Fruit fly (Drosophila melanogaster): ENCODE measurements around the gene Lectin-galC1.

Lectin-galC1 gene

dm6 chr2L:19452535-19453317 lies 35.5 kb downstream of the Lectin-galC1 start (continued):
- TF ChIP-seq Dbx (GFP tag; IDR thresholded peaks at IDR 0.05) = peak; percentile 36; the same call in 1 of the 3 replicates
- TF ChIP-seq CHES-1-like (GFP tag; optimal IDR thresholded peaks at IDR 0.05) = peak; percentile 16
- no peak for TF ChIP-seq Hmr (GFP tag; optimal IDR thresholded peaks at IDR 0.05)
- TF ChIP-seq pho (GFP tag; optimal IDR thresholded peaks at IDR 0.05) = no peak
- TF ChIP-seq CG11247 (GFP tag; IDR thresholded peaks at IDR 0.05) = no peak
- TF ChIP-seq psq (GFP tag; optimal IDR thresholded peaks at IDR 0.05) = no peak
- TF ChIP-seq CG1233 (GFP tag; optimal IDR thresholded peaks at IDR 0.05) = no peak
- no peak for TF ChIP-seq tna (GFP tag; IDR thresholded peaks at IDR 0.05; ENCODE audit: partially characterized antibody)
- no peak for TF ChIP-seq CG2875 (GFP tag; optimal IDR thresholded peaks at IDR 0.05)
- no peak for TF ChIP-seq caup (GFP tag; optimal IDR thresholded peaks at IDR 0.05; ENCODE audit: severe bottlenecking)
- TF ChIP-seq CG16813 (GFP tag; IDR thresholded peaks at IDR 0.05; ENCODE audit: partially characterized antibody) = no peak
- peak; percentile 36 for TF ChIP-seq mam (GFP tag; optimal IDR thresholded peaks at IDR 0.05)
- no peak for TF ChIP-seq CG8281 (tag; optimal IDR thresholded peaks at IDR 0.05)
- TF ChIP-seq CG3847 (GFP tag; IDR thresholded peaks at IDR 0.05) = no peak
- no peak for TF ChIP-seq seq (GFP tag; IDR thresholded peaks at IDR 0.05)
- TF ChIP-seq E2f1 (GFP tag; IDR thresholded peaks at IDR 0.05) = 0 out of 2 replicates have a peak, but pooled peaks have one; percentile 33
- no peak for TF ChIP-seq Lpt (GFP tag; optimal IDR thresholded peaks at IDR 0.05)
- no peak for TF ChIP-seq tap (tag; optimal IDR thresholded peaks at IDR 0.05)
- TF ChIP-seq CG17612 (GFP tag; IDR thresholded peaks at IDR 0.05) = no peak
- TF ChIP-seq zf30C (GFP tag; optimal IDR thresholded peaks at IDR 0.05) = no peak
- TF ChIP-seq knrl (GFP tag; IDR thresholded peaks at IDR 0.05; ENCODE audit: partially characterized antibody) = peak; percentile 17; the same call in 1 of the 3 replicates
- no peak for TF ChIP-seq nerfin-2 (GFP tag; IDR thresholded peaks at IDR 0.05; ENCODE audit: partially characterized antibody)
- TF ChIP-seq luna (GFP tag; optimal IDR thresholded peaks at IDR 0.05) = no peak
- TF ChIP-seq CG9797 (GFP tag; optimal IDR thresholded peaks at IDR 0.05) = no peak
- TF ChIP-seq CG11456 (GFP tag; IDR thresholded peaks at IDR 0.05) = 0 out of 3 replicates have a peak, but pooled peaks have one; percentile 22
- no peak for TF ChIP-seq klu (GFP tag; IDR thresholded peaks at IDR 0.05)
- TF ChIP-seq CG17802 (tag; optimal IDR thresholded peaks at IDR 0.05) = no peak
- no peak for TF ChIP-seq CG18262 (tag; optimal IDR thresholded peaks at IDR 0.05)
- no peak for TF ChIP-seq nmo (GFP tag; optimal IDR thresholded peaks at IDR 0.05)
- no peak for TF ChIP-seq CG1603 (tag; optimal IDR thresholded peaks at IDR 0.05)
- TF ChIP-seq trh (GFP tag; optimal IDR thresholded peaks at IDR 0.05) = no peak
- no peak for TF ChIP-seq ttk (GFP tag; IDR thresholded peaks at IDR 0.05)
- no peak for TF ChIP-seq CG11398 (GFP tag; optimal IDR thresholded peaks at IDR 0.05)
- TF ChIP-seq CG12659 (GFP tag; optimal IDR thresholded peaks at IDR 0.05) = no peak
- no peak for TF ChIP-seq bcd (GFP tag; optimal IDR thresholded peaks at IDR 0.05)
- TF ChIP-seq hkb (optimal IDR thresholded peaks at IDR 0.05) = no peak
- peak; percentile 24; the same call in 1 of the 2 replicates for TF ChIP-seq hkb (GFP tag; IDR thresholded peaks at IDR 0.05)
- no peak for TF ChIP-seq HmgD (GFP tag; optimal IDR thresholded peaks at IDR 0.05)
- no peak for TF ChIP-seq Usf (GFP tag; optimal IDR thresholded peaks at IDR 0.05)
- TF ChIP-seq zen (tag; optimal IDR thresholded peaks at IDR 0.05) = no peak
- TF ChIP-seq Nf-YA (GFP tag; IDR thresholded peaks at IDR 0.05) = no peak
- no peak for TF ChIP-seq Hr39 (optimal IDR thresholded peaks at IDR 0.05)
- no peak for TF ChIP-seq CrebB (tag; optimal IDR thresholded peaks at IDR 0.05)
- TF ChIP-seq ems (GFP tag; optimal IDR thresholded peaks at IDR 0.05) = peak; percentile 1
- no peak for TF ChIP-seq fd3F (GFP tag; optimal IDR thresholded peaks at IDR 0.05)
- TF ChIP-seq chn (GFP tag; optimal IDR thresholded peaks at IDR 0.05) = peak; percentile 39
- TF ChIP-seq pnt (GFP tag; optimal IDR thresholded peaks at IDR 0.05) = no peak
- TF ChIP-seq slp2 (GFP tag; optimal IDR thresholded peaks at IDR 0.05) = no peak
- TF ChIP-seq CG34422 (GFP tag; IDR thresholded peaks at IDR 0.05) = peak; percentile 96; the same call in 2 of the 3 replicates
- no peak for TF ChIP-seq ac (GFP tag; optimal IDR thresholded peaks at IDR 0.05)

Measured in whole organism, embryonic.